Worm (Caenorhabditis elegans): Measurements from ENCODE around the gene Y56A3A.2.
A peak's percentile ranks its signal among the peaks of the same experiment; 100 is the strongest.

The Y56A3A.2 gene

ce11 chrIII:11826118-11826517, 35.9 kb downstream of the Y56A3A.2 start, which contains the start of gene rsp-8:
Gene rsp-8 (plus strand): TSS chrIII:11826418.
- TF ChIP-seq ttx-3 (tag; optimal IDR thresholded peaks at IDR 0.05) (no peak), C08G9.2 (tag; optimal IDR thresholded peaks at IDR 0.05) (no peak), ref-2 (tag; optimal IDR thresholded peaks at IDR 0.05) (no peak), sdc-2 (tag; optimal IDR thresholded peaks at IDR 0.05) (no peak), odd-2 (tag; optimal IDR thresholded peaks at IDR 0.05) (no peak), unc-55 (GFP tag; optimal IDR thresholded peaks at IDR 0.05) (no peak), pag-3 (tag; optimal IDR thresholded peaks at IDR 0.05; ENCODE audit: borderline replicate concordance) (no peak), dve-1 (tag; optimal IDR thresholded peaks at IDR 0.05) (no peak), pat-9 (tag; optimal IDR thresholded peaks at IDR 0.05) (no peak), pqm-1 (tag; optimal IDR thresholded peaks at IDR 0.05) (no peak), ceh-19 (GFP tag; optimal IDR thresholded peaks at IDR 0.05) (no peak), ceh-45 (GFP tag; IDR thresholded peaks at IDR 0.05) (no peak), syd-9 (tag; optimal IDR thresholded peaks at IDR 0.05) (no peak), fkh-10 (GFP tag; optimal IDR thresholded peaks at IDR 0.05) (no peak), ceh-31 (tag; optimal IDR thresholded peaks at IDR 0.05) (no peak), fax-1 (tag; optimal IDR thresholded peaks at IDR 0.05) (no peak), ets-4 (tag; optimal IDR thresholded peaks at IDR 0.05) (no peak), hlh-15 (tag; optimal IDR thresholded peaks at IDR 0.05) (no peak), ceh-34 (tag; optimal IDR thresholded peaks at IDR 0.05) (no peak), nhr-232 (tag; optimal IDR thresholded peaks at IDR 0.05) (no peak)

ce11 chrIII:11825654-11826053, 36.4 kb downstream of the Y56A3A.2 start:
- TF ChIP-seq eyg-1 (tag; optimal IDR thresholded peaks at IDR 0.05) (no peak), C38D4.7 (GFP tag; optimal IDR thresholded peaks at IDR 0.05) (no peak), F13H6.1 (tag; optimal IDR thresholded peaks at IDR 0.05) (no peak), unc-86 (tag; optimal IDR thresholded peaks at IDR 0.05) (no peak), ceh-18 (tag; optimal IDR thresholded peaks at IDR 0.05) (peak; percentile 34), lin-11 (tag; optimal IDR thresholded peaks at IDR 0.05) (no peak), nfya-1 (tag; optimal IDR thresholded peaks at IDR 0.05) (peak; percentile 81), ceh-6 (GFP tag; optimal IDR thresholded peaks at IDR 0.05) (no peak), sox-4 (tag; optimal IDR thresholded peaks at IDR 0.05) (no peak), npax-4 (tag; optimal IDR thresholded peaks at IDR 0.05) (no peak), ama-1 (optimal IDR thresholded peaks at IDR 0.05) (no peak), hlh-13 (GFP tag; optimal IDR thresholded peaks at IDR 0.05) (no peak), syd-9 (tag; optimal IDR thresholded peaks at IDR 0.05) (no peak), unc-55 (GFP tag; optimal IDR thresholded peaks at IDR 0.05) (peak; percentile 40), K02D7.2 (tag; optimal IDR thresholded peaks at IDR 0.05) (no peak), zip-5 (tag; optimal IDR thresholded peaks at IDR 0.05) (no peak), C08G9.2 (tag; optimal IDR thresholded peaks at IDR 0.05) (peak; percentile 3), ceh-9 (tag; optimal IDR thresholded peaks at IDR 0.05) (no peak), ceh-22 (tag; optimal IDR thresholded peaks at IDR 0.05) (no peak), hlh-30 (tag; optimal IDR thresholded peaks at IDR 0.05; ENCODE audit: insufficient read depth) (peak; percentile 83), pros-1 (tag; optimal IDR thresholded peaks at IDR 0.05) (no peak), fkh-10 (GFP tag; optimal IDR thresholded peaks at IDR 0.05) (no peak), fkh-6 (tag; optimal IDR thresholded peaks at IDR 0.05) (no peak), dmd-4 (tag; optimal IDR thresholded peaks at IDR 0.05; ENCODE audit: borderline replicate concordance) (no peak), ceh-30 (tag; optimal IDR thresholded peaks at IDR 0.05) (no peak), Y22D7AL.16 (tag; optimal IDR thresholded peaks at IDR 0.05) (no peak), K09A11.1 (tag; optimal IDR thresholded peaks at IDR 0.05; ENCODE audit: insufficient read depth) (no peak), ceh-2 (tag; optimal IDR thresholded peaks at IDR 0.05) (peak; percentile 26), ceh-19 (GFP tag; optimal IDR thresholded peaks at IDR 0.05) (no peak), ceh-31 (tag; optimal IDR thresholded peaks at IDR 0.05) (peak; percentile 80), pag-3 (tag; optimal IDR thresholded peaks at IDR 0.05; ENCODE audit: borderline replicate concordance) (no peak), pha-2 (tag; optimal IDR thresholded peaks at IDR 0.05) (no peak), ets-4 (tag; optimal IDR thresholded peaks at IDR 0.05) (peak; percentile 35), ceh-45 (GFP tag; IDR thresholded peaks at IDR 0.05) (no peak), tbx-2 (tag; optimal IDR thresholded peaks at IDR 0.05) (peak; percentile 39), fax-1 (tag; optimal IDR thresholded peaks at IDR 0.05) (no peak), ahr-1 (tag; optimal IDR thresholded peaks at IDR 0.05) (no peak), sdc-2 (tag; optimal IDR thresholded peaks at IDR 0.05) (no peak), sox-2 (GFP tag; IDR thresholded peaks at IDR 0.05) (no peak), pha-4 (tag; optimal IDR thresholded peaks at IDR 0.05) (no peak), hlh-15 (tag; optimal IDR thresholded peaks at IDR 0.05) (no peak), tbx-7 (tag; optimal IDR thresholded peaks at IDR 0.05) (no peak), odd-2 (tag; optimal IDR thresholded peaks at IDR 0.05) (no peak)

All from whole organism, late embryonic.